Fruit fly (Drosophila melanogaster): ENCODE measurements around the gene eIF3g1.

Gene eIF3g1

dm6 chrX:2589446-2590038, 20.6 kb downstream of the eIF3g1 start:
- no peak for TF ChIP-seq CG7745 (tag; optimal IDR thresholded peaks at IDR 0.05)
- peak; percentile 72 for TF ChIP-seq wor (GFP tag; IDR thresholded peaks at IDR 0.05)
- peak; percentile 93 for TF ChIP-seq H15 (GFP tag; IDR thresholded peaks at IDR 0.05)
- peak; percentile 70 for TF ChIP-seq sug (tag; optimal IDR thresholded peaks at IDR 0.05)
- TF ChIP-seq CG5953 (GFP tag; IDR thresholded peaks at IDR 0.05) = peak; percentile 72
- TF ChIP-seq Optix (GFP tag; IDR thresholded peaks at IDR 0.05) = peak; percentile 91
- TF ChIP-seq CG17385 (GFP tag; optimal IDR thresholded peaks at IDR 0.05) = peak; percentile 87
- peak; percentile 89 for TF ChIP-seq klu (GFP tag; IDR thresholded peaks at IDR 0.05)
- peak; percentile 81 for TF ChIP-seq CG10274 (GFP tag; optimal IDR thresholded peaks at IDR 0.05)
- TF ChIP-seq Nf-YB (GFP tag; optimal IDR thresholded peaks at IDR 0.05) = peak; percentile 54
- TF ChIP-seq CG6854 (GFP tag; optimal IDR thresholded peaks at IDR 0.05) = peak; percentile 72
- TF ChIP-seq ttk (GFP tag; IDR thresholded peaks at IDR 0.05) = peak; percentile 91
- peak; percentile 96 for TF ChIP-seq sens (GFP tag)
- TF ChIP-seq mirr (GFP tag; optimal IDR thresholded peaks at IDR 0.05) = peak; percentile 63
- TF ChIP-seq her (GFP tag; optimal IDR thresholded peaks at IDR 0.05) = peak; percentile 93
- peak; percentile 93 for TF ChIP-seq PHDP (tag; optimal IDR thresholded peaks at IDR 0.05)
- peak; percentile 80 for TF ChIP-seq gt (GFP tag; IDR thresholded peaks at IDR 0.05)
- peak; percentile 94 for TF ChIP-seq CG11696 (GFP tag; IDR thresholded peaks at IDR 0.05)
- peak; percentile 96 for TF ChIP-seq dysf (GFP tag; IDR thresholded peaks at IDR 0.05)
- TF ChIP-seq dm (GFP tag; optimal IDR thresholded peaks at IDR 0.05) = peak; percentile 87
- TF ChIP-seq Hr39 (optimal IDR thresholded peaks at IDR 0.05) = no peak
- TF ChIP-seq sqz (GFP tag; optimal IDR thresholded peaks at IDR 0.05) = peak; percentile 28
- no peak for TF ChIP-seq sna (GFP tag; IDR thresholded peaks at IDR 0.05; ENCODE audit: partially characterized antibody)
- no peak for TF ChIP-seq CG7271 (tag; optimal IDR thresholded peaks at IDR 0.05)
- peak; percentile 68 for TF ChIP-seq CG10979 (tag; optimal IDR thresholded peaks at IDR 0.05)
- TF ChIP-seq CG9876 (GFP tag; optimal IDR thresholded peaks at IDR 0.05) = peak; percentile 93
- TF ChIP-seq CG18619 (GFP tag; optimal IDR thresholded peaks at IDR 0.05) = peak; percentile 90
- peak; percentile 90 for TF ChIP-seq H2.0 (GFP tag; IDR thresholded peaks at IDR 0.05)
- peak; percentile 85 for TF ChIP-seq CG43689 (GFP tag; IDR thresholded peaks at IDR 0.05)
- peak; percentile 89 for TF ChIP-seq pb (GFP tag; optimal IDR thresholded peaks at IDR 0.05)
- TF ChIP-seq CG1792 (GFP tag; optimal IDR thresholded peaks at IDR 0.05) = peak; percentile 90
- TF ChIP-seq ash1 (GFP tag; optimal IDR thresholded peaks at IDR 0.05) = peak; percentile 61
- TF ChIP-seq CG31365 (tag; optimal IDR thresholded peaks at IDR 0.05) = peak; percentile 68
- peak; percentile 37 for TF ChIP-seq Nf-YC (tag; optimal IDR thresholded peaks at IDR 0.05)
- peak; percentile 94 for TF ChIP-seq CG30403 (GFP tag; optimal IDR thresholded peaks at IDR 0.05)
- peak; percentile 64 for TF ChIP-seq Doc2 (GFP tag; IDR thresholded peaks at IDR 0.05)
- peak; percentile 61 for TF ChIP-seq Elba2 (GFP tag; optimal IDR thresholded peaks at IDR 0.05)
- TF ChIP-seq Hr51 (GFP tag; optimal IDR thresholded peaks at IDR 0.05) = peak; percentile 91
- TF ChIP-seq sima (GFP tag; optimal IDR thresholded peaks at IDR 0.05) = peak; percentile 48
- TF ChIP-seq E2f1 (GFP tag; IDR thresholded peaks at IDR 0.05) = peak; percentile 90
- TF ChIP-seq CG11247 (GFP tag; IDR thresholded peaks at IDR 0.05) = peak; percentile 96
- TF ChIP-seq CG3407 (GFP tag; optimal IDR thresholded peaks at IDR 0.05) = peak; percentile 77
- TF ChIP-seq Hand (GFP tag; optimal IDR thresholded peaks at IDR 0.05) = peak; percentile 88
- peak; percentile 94 for TF ChIP-seq CG12155 (GFP tag; optimal IDR thresholded peaks at IDR 0.05)
- peak; percentile 94 for TF ChIP-seq schlank (tag; optimal IDR thresholded peaks at IDR 0.05)
- peak; percentile 94 for TF ChIP-seq Meics (GFP tag; optimal IDR thresholded peaks at IDR 0.05)
- TF ChIP-seq D19B (GFP tag; optimal IDR thresholded peaks at IDR 0.05) = peak; percentile 88
- TF ChIP-seq CG7372 (GFP tag; IDR thresholded peaks at IDR 0.05) = peak; percentile 90
- TF ChIP-seq Neu2 (GFP tag; optimal IDR thresholded peaks at IDR 0.05; ENCODE audit: borderline replicate concordance) = peak; percentile 37
- TF ChIP-seq Bdp1 (GFP tag; optimal IDR thresholded peaks at IDR 0.05) = peak; percentile 82
- peak; percentile 66 for TF ChIP-seq cato (GFP tag; optimal IDR thresholded peaks at IDR 0.05; ENCODE audit: borderline replicate concordance)
